Worm (Caenorhabditis elegans) whole organism, L1 larva: Measurements from ENCODE around the gene grd-7.

Experiments
- C04F5.9 ChIP-seq: sonication (generic microtip); optimal IDR thresholded peaks from 2 replicates; lab custom pipeline; 2016; ENCODE audit warnings: missing genetic modification characterization, missing compliant biosample characterization
- C16A3.4 ChIP-seq: fragments of 150-350 bp; optimal IDR thresholded peaks from 2 replicates; lab custom pipeline; 2014; ENCODE audit warnings: missing biosample characterization, missing genetic modification characterization
- F16B12.6 ChIP-seq: fragments of 150-350 bp; optimal IDR thresholded peaks from 2 replicates; lab custom pipeline; 2014; ENCODE audit warnings: missing biosample characterization, missing genetic modification characterization
- alr-1 ChIP-seq: fragments of 200-800 bp; sonication (Bioruptor generic); optimal IDR thresholded peaks from 2 replicates; lab custom pipeline; 2018; ENCODE audit warnings: borderline replicate concordance, mild to moderate bottlenecking, missing genetic modification characterization, missing compliant biosample characterization
- ama-1 ChIP-seq: fragments of 150-350 bp; optimal IDR thresholded peaks from 2 replicates; lab custom pipeline; 2014
- blmp-1 ChIP-seq: fragments of 150-350 bp; optimal IDR thresholded peaks from 2 replicates; lab custom pipeline; 2014; ENCODE audit warnings: missing biosample characterization, missing genetic modification characterization
- ceh-8 ChIP-seq: fragments of 200-800 bp; sonication (Bioruptor generic); optimal IDR thresholded peaks from 2 replicates; lab custom pipeline; 2018; ENCODE audit warnings: mild to moderate bottlenecking, missing genetic modification characterization, moderate library complexity, missing compliant biosample characterization
- ceh-82 ChIP-seq, 3 experiments: fragments of 150-350 bp in 1 of 3; sonication (generic microtip) in 2 of 3; optimal IDR thresholded peaks; 2 replicates each; lab custom pipeline; 2014 to 2017; ENCODE audit warnings: missing biosample characterization in 3 of 3, missing genetic modification characterization in 3 of 3
- ceh-90 ChIP-seq: sonication (generic microtip); optimal IDR thresholded peaks from 2 replicates; lab custom pipeline; 2016; ENCODE audit warnings: missing genetic modification characterization, missing compliant biosample characterization
- dpl-1 ChIP-seq, 3 experiments: fragments of 150-350 bp in 2 of 3; sonication (generic microtip) in 1 of 3; optimal IDR thresholded peaks; 2 replicates each; lab custom pipeline; 2014 to 2017; ENCODE audit warnings: missing biosample characterization in 3 of 3, missing genetic modification characterization in 3 of 3, missing genetic modification reagents in 3 of 3
- dsc-1 ChIP-seq: sonication (generic microtip); optimal IDR thresholded peaks from 2 replicates; lab custom pipeline; 2016; ENCODE audit warnings: mild to moderate bottlenecking, missing genetic modification characterization, missing compliant biosample characterization
- egl-13 ChIP-seq: sonication (generic microtip); optimal IDR thresholded peaks from 2 replicates; lab custom pipeline; 2016; ENCODE audit warnings: missing genotype, missing genetic modification reagents, missing genetic modification characterization, missing compliant biosample characterization
- elt-2 ChIP-seq: sonication (generic microtip); optimal IDR thresholded peaks from 2 replicates; lab custom pipeline; 2016; ENCODE audit warnings: missing genetic modification characterization, mild to moderate bottlenecking, inconsistent platforms, missing compliant biosample characterization, missing genetic modification reagents
- ets-5 ChIP-seq: fragments of 200-800 bp; sonication (Bioruptor generic); IDR thresholded peaks from 2 replicates; pipeline ENCODE4 v1.3.6; 2022; ENCODE audit warnings: missing genetic modification characterization, missing compliant biosample characterization
- fkh-8 ChIP-seq: sonication (generic microtip); optimal IDR thresholded peaks from 2 replicates; lab custom pipeline; 2016; ENCODE audit warnings: mild to moderate bottlenecking, missing genetic modification characterization, missing compliant biosample characterization
- grh-1 ChIP-seq: fragments of 200-800 bp; sonication (Bioruptor generic); IDR thresholded peaks from 2 replicates; pipeline ENCODE4 v1.3.6; 2022; ENCODE audit warnings: missing genetic modification reagents, missing genetic modification characterization, missing compliant biosample characterization
- hlh-4 ChIP-seq: sonication (generic microtip); optimal IDR thresholded peaks from 2 replicates; lab custom pipeline; 2016; ENCODE audit warnings: mild to moderate bottlenecking, missing genetic modification characterization, missing compliant biosample characterization
- jun-1 ChIP-seq: fragments of 150-350 bp; optimal IDR thresholded peaks from 2 replicates; lab custom pipeline; 2014; ENCODE audit warnings: missing biosample characterization, missing genetic modification reagents, missing genetic modification characterization
- lin-13 ChIP-seq: fragments of 150-350 bp; optimal IDR thresholded peaks from 2 replicates; lab custom pipeline; 2014; ENCODE audit warnings: missing biosample characterization, missing genetic modification reagents, missing genetic modification characterization
- lin-14 ChIP-seq: fragments of 200-800 bp; sonication (Bioruptor generic); optimal IDR thresholded peaks from 2 replicates; lab custom pipeline; 2018; ENCODE audit warnings: mild to moderate bottlenecking, missing genetic modification characterization, moderate library complexity, missing compliant biosample characterization
- lin-35 ChIP-seq, 2 experiments: fragments of 150-350 bp; optimal IDR thresholded peaks; 2 replicates each; lab custom pipeline; 2014; ENCODE audit warnings: missing biosample characterization in 2 of 2, missing genetic modification characterization in 2 of 2, missing genetic modification reagents in 2 of 2
- lin-39 ChIP-seq: fragments of 150-350 bp; optimal IDR thresholded peaks from 2 replicates; lab custom pipeline; 2014; ENCODE audit warnings: missing biosample characterization, missing genetic modification reagents, missing genetic modification characterization
- lir-3 ChIP-seq: sonication (generic microtip); optimal IDR thresholded peaks from 2 replicates; lab custom pipeline; 2016; ENCODE audit warnings: mild to moderate bottlenecking, missing genetic modification characterization, moderate library complexity, missing compliant biosample characterization; ENCODE audit not compliant: poor library complexity
- lsy-2 ChIP-seq, 2 experiments: fragments of 150-350 bp; optimal IDR thresholded peaks; 2 replicates each; lab custom pipeline; 2014; ENCODE audit warnings: missing biosample characterization in 2 of 2, missing genetic modification characterization in 2 of 2
- mep-1 ChIP-seq: fragments of 150-350 bp; optimal IDR thresholded peaks from 2 replicates; lab custom pipeline; 2014; ENCODE audit warnings: missing biosample characterization, missing genetic modification characterization
- nhr-19 ChIP-seq: fragments of 200-800 bp; sonication (Bioruptor generic); conservative IDR thresholded peaks from 2 replicates; pipeline ENCODE4 v1.3.6; 2022; ENCODE audit warnings: missing genetic modification characterization, missing compliant biosample characterization
- nhr-20 ChIP-seq: sonication (generic microtip); optimal IDR thresholded peaks from 2 replicates; lab custom pipeline; 2016; ENCODE audit warnings: mild to moderate bottlenecking, missing genetic modification characterization, missing compliant biosample characterization
- nhr-47 ChIP-seq: sonication (generic microtip); optimal IDR thresholded peaks from 2 replicates; lab custom pipeline; 2016; ENCODE audit warnings: mild to moderate bottlenecking, missing genetic modification characterization, moderate library complexity, missing compliant biosample characterization
- nhr-71 ChIP-seq: sonication (generic microtip); optimal IDR thresholded peaks from 2 replicates; lab custom pipeline; 2016; ENCODE audit warnings: mild to moderate bottlenecking, missing genetic modification characterization, moderate library complexity, missing compliant biosample characterization
- nhr-76 ChIP-seq: sonication (generic microtip); optimal IDR thresholded peaks from 2 replicates; lab custom pipeline; 2017; ENCODE audit warnings: missing biosample characterization, missing genetic modification characterization
- nhr-77 ChIP-seq: fragments of 150-350 bp; optimal IDR thresholded peaks from 2 replicates; lab custom pipeline; 2014; ENCODE audit warnings: missing biosample characterization, missing genetic modification characterization
- nhr-84 ChIP-seq: sonication (generic microtip); optimal IDR thresholded peaks from 2 replicates; lab custom pipeline; 2017; ENCODE audit warnings: missing biosample characterization, missing genetic modification characterization
- nhr-85 ChIP-seq: sonication (generic microtip); peaks from one replicate; lab custom pipeline; 2016; ENCODE audit warnings: missing genetic modification characterization, inconsistent platforms, missing compliant biosample characterization
- nhr-90 ChIP-seq: sonication (generic microtip); optimal IDR thresholded peaks from 2 replicates; lab custom pipeline; 2016; ENCODE audit warnings: mild to moderate bottlenecking, missing genetic modification characterization, missing compliant biosample characterization; ENCODE audit not compliant: poor library complexity
- pag-3 ChIP-seq: sonication (generic microtip); optimal IDR thresholded peaks from 2 replicates; lab custom pipeline; 2017; ENCODE audit warnings: missing genetic modification characterization, mild to moderate bottlenecking, missing compliant biosample characterization, antibody characterized with exemption, borderline replicate concordance; ENCODE audit not compliant: insufficient read depth
- pax-3 ChIP-seq: fragments of 200-800 bp; sonication (Bioruptor generic); optimal IDR thresholded peaks from 2 replicates; lab custom pipeline; 2018; ENCODE audit warnings: mild to moderate bottlenecking, missing genetic modification characterization, moderate library complexity, missing compliant biosample characterization
- sptf-1 ChIP-seq: fragments of 150-350 bp; optimal IDR thresholded peaks from 2 replicates; lab custom pipeline; 2014; ENCODE audit warnings: missing biosample characterization, missing genetic modification characterization
- sup-37 ChIP-seq: fragments of 200-800 bp; sonication (Bioruptor generic); optimal IDR thresholded peaks from 2 replicates; lab custom pipeline; 2018; ENCODE audit warnings: mild to moderate bottlenecking, missing genetic modification characterization, missing compliant biosample characterization
- unc-130 ChIP-seq: fragments of 150-350 bp; optimal IDR thresholded peaks from 2 replicates; lab custom pipeline; 2017; ENCODE audit warnings: missing biosample characterization, missing genetic modification characterization, inconsistent platforms
- unc-30 ChIP-seq: sonication (generic microtip); optimal IDR thresholded peaks from 2 replicates; lab custom pipeline; 2017; ENCODE audit warnings: missing biosample characterization, missing genetic modification characterization
- unc-62 ChIP-seq: fragments of 150-350 bp; optimal IDR thresholded peaks from 2 replicates; lab custom pipeline; 2014; ENCODE audit warnings: missing biosample characterization, missing genetic modification reagents, missing genetic modification characterization
- unc-86 ChIP-seq: sonication (generic microtip); optimal IDR thresholded peaks from 2 replicates; lab custom pipeline; 2016; ENCODE audit warnings: missing genetic modification characterization, missing compliant biosample characterization
- unc-98 ChIP-seq: fragments of 200-800 bp; sonication (Bioruptor generic); IDR thresholded peaks from 2 replicates; pipeline ENCODE4 v1.3.6; 2022; ENCODE audit warnings: missing genetic modification characterization, missing compliant biosample characterization
- vab-15 ChIP-seq: sonication (generic microtip); optimal IDR thresholded peaks from 2 replicates; lab custom pipeline; 2017; ENCODE audit warnings: missing genotype, mild to moderate bottlenecking, missing genetic modification characterization, missing compliant biosample characterization
- xbp-1 ChIP-seq: sonication (generic microtip); optimal IDR thresholded peaks from 2 replicates; lab custom pipeline; 2016; ENCODE audit warnings: missing genetic modification characterization, missing compliant biosample characterization
- zip-4 ChIP-seq: fragments of 200-800 bp; sonication (Bioruptor generic); optimal IDR thresholded peaks from 2 replicates; lab custom pipeline; 2018; ENCODE audit warnings: mild to moderate bottlenecking, missing genetic modification characterization, moderate library complexity, missing compliant biosample characterization
- ztf-4 ChIP-seq: fragments of 150-350 bp; optimal IDR thresholded peaks from 2 replicates; lab custom pipeline; 2014; ENCODE audit warnings: missing biosample characterization, missing genetic modification characterization

The grd-7 gene

ce11 chrX:7233127-7234073 lies 35.9 kb downstream of the grd-7 start:
- TF ChIP-seq xbp-1 (peak; percentile 34), mep-1 (tag; lab: Kevin White, UChicago) (peak; percentile 1), fkh-8 (tag; lab: Kevin White, UChicago) (peak; percentile 31), ets-5 (GFP tag; lab: Robert Waterston, UW) (no peak), C16A3.4 (tag; lab: Kevin White, UChicago) (no peak), lir-3 (tag; lab: Kevin White, UChicago) (no peak), ceh-8 (GFP tag; lab: Kevin White, UChicago) (peak; percentile 21), lsy-2 (tag; optimal IDR thresholded peaks at IDR 0.05; lab: Kevin White, UChicago) (peak in 1 of 2 experiments; percentile 1), nhr-20 (tag; lab: Kevin White, UChicago) (peak; percentile 17), jun-1 (tag; lab: Kevin White, UChicago) (no peak), elt-2 (tag; lab: Kevin White, UChicago) (peak; percentile 51), lin-14 (GFP tag; lab: Kevin White, UChicago) (peak; percentile 38), sup-37 (GFP tag; lab: Kevin White, UChicago) (no peak), pag-3 (tag; lab: Kevin White, UChicago) (peak; percentile 75), nhr-71 (peak; percentile 47), nhr-47 (peak; percentile 18), blmp-1 (peak; percentile 43), nhr-19 (peak; percentile 12; the same call in 1 of the 2 replicates), unc-86 (tag; lab: Kevin White, UChicago) (peak; percentile 57), lin-35 (GFP tag; optimal IDR thresholded peaks at IDR 0.05; lab: Kevin White, UChicago) (peak in 1 of 2 experiments; percentile 9)

- no peak for TF ChIP-seq ceh-90 (tag; lab: Kevin White, UChicago)
- TF ChIP-seq blmp-1, result no peak
- no peak for TF ChIP-seq vab-15
- TF ChIP-seq sup-37 (GFP tag; lab: Kevin White, UChicago), result no peak
- TF ChIP-seq alr-1 (tag; lab: Kevin White, UChicago), result no peak
- TF ChIP-seq nhr-20 (tag; lab: Kevin White, UChicago), result peak; percentile 32
- TF ChIP-seq nhr-47, result peak; percentile 7
- no peak for TF ChIP-seq unc-62 (GFP tag; lab: Kevin White, UChicago)
- TF ChIP-seq pax-3 (tag; lab: Kevin White, UChicago), result no peak
- TF ChIP-seq egl-13 (tag; lab: Kevin White, UChicago), result no peak
- no peak for TF ChIP-seq ztf-4
- TF ChIP-seq dpl-1 (GFP tag; optimal IDR thresholded peaks at IDR 0.05; lab: Kevin White, UChicago), result peak in 1 of 3 experiments; percentile 5
- no peak for TF ChIP-seq F16B12.6 (tag; lab: Kevin White, UChicago)
- TF ChIP-seq dsc-1, result peak; percentile 48
- TF ChIP-seq unc-130, result no peak
- TF ChIP-seq nhr-85 (tag; lab: Kevin White, UChicago), result peak; percentile 70
- TF ChIP-seq nhr-84 (tag; lab: Kevin White, UChicago), result no peak
- no peak for TF ChIP-seq lin-39 (tag; lab: Kevin White, UChicago)
- TF ChIP-seq zip-4 (GFP tag; lab: Kevin White, UChicago), result no peak
- no peak for TF ChIP-seq unc-98 (GFP tag; lab: Robert Waterston, UW)
- no peak for TF ChIP-seq nhr-76 (tag; lab: Kevin White, UChicago)
- no peak for TF ChIP-seq hlh-4 (tag; lab: Kevin White, UChicago)
- TF ChIP-seq nhr-71, result peak; percentile 53
- no peak for TF ChIP-seq grh-1 (GFP tag; lab: Robert Waterston, UW)
- TF ChIP-seq ama-1 (lab: Kevin White, UChicago), result peak; percentile 4
- TF ChIP-seq ceh-82 (tag; optimal IDR thresholded peaks at IDR 0.05; lab: Kevin White, UChicago), result peak in 2 of 3 experiments; percentile 42
- TF ChIP-seq unc-86 (tag; lab: Kevin White, UChicago), result no peak
- TF ChIP-seq C04F5.9 (tag; lab: Kevin White, UChicago), result no peak
- no peak for TF ChIP-seq sptf-1 (tag; lab: Kevin White, UChicago)
- no peak for TF ChIP-seq lin-13 (GFP tag; lab: Kevin White, UChicago)
- TF ChIP-seq nhr-90 (tag; lab: Kevin White, UChicago), result peak; percentile 11
- peak; percentile 29 for TF ChIP-seq nhr-77
- no peak for TF ChIP-seq unc-30
Measured at ce11 chrX:7232158-7232822, 37.0 kb downstream of the grd-7 start.
